Worm (Caenorhabditis elegans) whole organism, L4 larva: Measurements from ENCODE around the gene Y69E1A.4.
"Not testable (repeated sequence)": the region's sequence is repeated elsewhere in the genome, so short reads cannot be mapped to it uniquely, and the experiment has no call there.

Source experiments
- D1046.2 ChIP-seq: fragments of 200-800 bp; sonication (Bioruptor generic); IDR thresholded peaks from 2 replicates; pipeline ENCODE4 v1.3.6; 2022; ENCODE audit warnings: missing genetic modification characterization, missing compliant biosample characterization
- F10B5.3 ChIP-seq: sonication (generic microtip); optimal IDR thresholded peaks from 2 replicates; lab custom pipeline; 2016; ENCODE audit warnings: mild to moderate bottlenecking, missing genetic modification characterization, missing compliant biosample characterization
- T26A8.4 ChIP-seq: fragments of 200-800 bp; sonication (Bioruptor generic); IDR thresholded peaks from 2 replicates; pipeline ENCODE4 v1.3.6; 2022; ENCODE audit warnings: missing genetic modification characterization, missing compliant biosample characterization
- Y105C5A.15 ChIP-seq: fragments of 200-800 bp; sonication (Bioruptor generic); IDR thresholded peaks from 2 replicates; pipeline ENCODE4 v1.3.6; 2022; ENCODE audit warnings: missing genetic modification characterization, missing compliant biosample characterization
- Y5F2A.4 ChIP-seq: fragments of 200-800 bp; sonication (Bioruptor generic); optimal IDR thresholded peaks from 2 replicates; lab custom pipeline; 2018; ENCODE audit warnings: mild to moderate bottlenecking, missing genetic modification characterization, missing compliant biosample characterization
- ZK546.5 ChIP-seq, 2 experiments: sonication (generic microtip); optimal IDR thresholded peaks; 2 replicates each; lab custom pipeline; 2017; ENCODE audit warnings: missing biosample characterization in 2 of 2, missing genetic modification characterization in 2 of 2
- aha-1 ChIP-seq: fragments of 150-350 bp; peaks from one replicate; lab custom pipeline; 2014; ENCODE audit warnings: missing biosample characterization, missing genetic modification characterization
- ama-1 ChIP-seq: fragments of 150-350 bp; optimal IDR thresholded peaks from 2 replicates; lab custom pipeline; 2014; ENCODE audit warnings: inconsistent platforms, mixed read lengths
- arid-1 ChIP-seq: fragments of 200-800 bp; sonication (Bioruptor generic); conservative IDR thresholded peaks from 2 replicates; pipeline ENCODE4 v1.3.6; 2022; ENCODE audit warnings: missing genetic modification reagents, missing genetic modification characterization, missing compliant biosample characterization
- attf-4 ChIP-seq: sonication (generic microtip); optimal IDR thresholded peaks from 3 replicates; lab custom pipeline; 2017; ENCODE audit warnings: missing biosample characterization, missing genetic modification characterization
- ceh-20 ChIP-seq: fragments of 200-800 bp; sonication (Bioruptor generic); IDR thresholded peaks from 2 replicates; pipeline ENCODE4 v1.3.6; 2022; ENCODE audit warnings: missing genetic modification reagents, missing genetic modification characterization, missing compliant biosample characterization
- ceh-28 ChIP-seq: fragments of 150-350 bp; optimal IDR thresholded peaks from 2 replicates; lab custom pipeline; 2014; ENCODE audit warnings: missing biosample characterization, missing genetic modification reagents, missing genetic modification characterization
- ceh-32 ChIP-seq: sonication (generic microtip); optimal IDR thresholded peaks from 2 replicates; lab custom pipeline; 2016; ENCODE audit warnings: mild to moderate bottlenecking, missing genetic modification characterization, missing compliant biosample characterization; ENCODE audit not compliant: poor library complexity
- ceh-44 ChIP-seq: fragments of 200-800 bp; sonication (Bioruptor generic); IDR thresholded peaks from 2 replicates; pipeline ENCODE4 v1.3.6; 2022; ENCODE audit warnings: missing genetic modification reagents, missing genetic modification characterization, missing compliant biosample characterization
- ceh-62 ChIP-seq: sonication (generic microtip); optimal IDR thresholded peaks from 2 replicates; lab custom pipeline; 2017; ENCODE audit warnings: missing biosample characterization, missing genetic modification characterization
- ceh-82 ChIP-seq: sonication (generic microtip); optimal IDR thresholded peaks from 2 replicates; lab custom pipeline; 2017; ENCODE audit warnings: missing biosample characterization, missing genetic modification characterization
- ces-1 ChIP-seq: fragments of 150-350 bp; sonication (generic microtip); optimal IDR thresholded peaks from 4 replicates; lab custom pipeline; 2014; ENCODE audit warnings: missing biosample characterization, missing genetic modification reagents, missing genetic modification characterization
- cey-2 ChIP-seq: sonication (generic microtip); optimal IDR thresholded peaks from 3 replicates; lab custom pipeline; 2017; ENCODE audit warnings: missing genetic modification characterization, mild to moderate bottlenecking, missing compliant biosample characterization, antibody characterized with exemption, borderline replicate concordance; ENCODE audit not compliant: insufficient read depth
- daf-16 ChIP-seq, 3 experiments: sonication (generic microtip); optimal IDR thresholded peaks; 2 replicates each; lab custom pipeline; 2016 to 2017; ENCODE audit warnings: missing genetic modification characterization in 3 of 3, missing genetic modification reagents in 3 of 3, mild to moderate bottlenecking in 2 of 3, missing compliant biosample characterization in 2 of 3, missing biosample characterization in 1 of 3, moderate library complexity in 1 of 3
- dmd-6 ChIP-seq: fragments of 200-800 bp; sonication (Bioruptor generic); IDR thresholded peaks from 2 replicates; pipeline ENCODE4 v1.3.6; 2022; ENCODE audit warnings: missing genetic modification reagents, missing genetic modification characterization, missing compliant biosample characterization
- dmd-9 ChIP-seq: fragments of 200-800 bp; sonication (Bioruptor generic); IDR thresholded peaks from 2 replicates; pipeline ENCODE4 v1.3.6; 2022; ENCODE audit warnings: missing genetic modification reagents, missing genetic modification characterization, missing compliant biosample characterization
- duxl-1 ChIP-seq: sonication (generic microtip); optimal IDR thresholded peaks from 2 replicates; lab custom pipeline; 2016; ENCODE audit warnings: mild to moderate bottlenecking, missing genetic modification characterization, moderate library complexity, missing compliant biosample characterization; ENCODE audit not compliant: poor library complexity
- fkh-10 ChIP-seq: fragments of 150-350 bp; optimal IDR thresholded peaks from 2 replicates; lab custom pipeline; 2014; ENCODE audit warnings: missing biosample characterization, missing genetic modification reagents, missing genetic modification characterization
- fos-1 ChIP-seq: fragments of 150-350 bp; optimal IDR thresholded peaks from 2 replicates; lab custom pipeline; 2014; ENCODE audit warnings: missing biosample characterization, missing genetic modification characterization
- hif-1 ChIP-seq, 2 experiments: sonication (generic microtip); optimal IDR thresholded peaks; 2 replicates each; lab custom pipeline; 2016 to 2017; ENCODE audit warnings: missing compliant biosample characterization in 2 of 2, missing genetic modification characterization in 2 of 2, missing genetic modification reagents in 2 of 2, missing genotype in 2 of 2, mild to moderate bottlenecking in 1 of 2
- hlh-11 ChIP-seq: fragments of 200-800 bp; sonication (Bioruptor generic); optimal IDR thresholded peaks from 2 replicates; lab custom pipeline; 2018; ENCODE audit warnings: mild to moderate bottlenecking, missing genetic modification characterization, missing compliant biosample characterization
- hlh-30 ChIP-seq: sonication (generic microtip); optimal IDR thresholded peaks from 2 replicates; lab custom pipeline; 2017; ENCODE audit warnings: antibody characterized with exemption, mild to moderate bottlenecking, missing genetic modification characterization, missing compliant biosample characterization; ENCODE audit not compliant: insufficient read depth
- hmg-1.1 ChIP-seq: fragments of 200-800 bp; sonication (Bioruptor generic); IDR thresholded peaks from 2 replicates; pipeline ENCODE4 v1.3.6; 2022; ENCODE audit warnings: missing genetic modification reagents, missing genetic modification characterization, missing compliant biosample characterization
- lin-29 ChIP-seq: fragments of 200-800 bp; sonication (Bioruptor generic); IDR thresholded peaks from 2 replicates; pipeline ENCODE4 v1.3.6; 2022; ENCODE audit warnings: missing genetic modification reagents, missing genetic modification characterization, missing compliant biosample characterization
- madf-9 ChIP-seq: fragments of 200-800 bp; sonication (Bioruptor generic); conservative IDR thresholded peaks from 2 replicates; pipeline ENCODE4 v1.3.6; 2022; ENCODE audit warnings: missing genetic modification reagents, missing genetic modification characterization, missing compliant biosample characterization
- mep-1 ChIP-seq: fragments of 150-350 bp; sonication (generic microtip); optimal IDR thresholded peaks from 3 replicates; lab custom pipeline; 2014; ENCODE audit warnings: missing biosample characterization, missing genetic modification characterization
- mes-2 ChIP-seq: sonication (generic microtip); optimal IDR thresholded peaks from 2 replicates; lab custom pipeline; 2016; ENCODE audit warnings: missing genotype, mild to moderate bottlenecking, missing genetic modification characterization, missing compliant biosample characterization; ENCODE audit not compliant: poor library complexity, severe bottlenecking
- nhr-237 ChIP-seq: sonication (generic microtip); optimal IDR thresholded peaks from 2 replicates; lab custom pipeline; 2017; ENCODE audit warnings: missing biosample characterization, missing genetic modification characterization
- nhr-25 ChIP-seq: sonication (generic microtip); optimal IDR thresholded peaks from 2 replicates; lab custom pipeline; 2017; ENCODE audit warnings: missing genetic modification characterization, mild to moderate bottlenecking, missing compliant biosample characterization, antibody characterized with exemption, moderate library complexity, borderline replicate concordance; ENCODE audit not compliant: insufficient read depth
- nhr-28 ChIP-seq: fragments of 150-350 bp; optimal IDR thresholded peaks from 2 replicates; lab custom pipeline; 2014; ENCODE audit warnings: missing biosample characterization, missing genetic modification characterization
- nhr-42 ChIP-seq: fragments of 200-800 bp; sonication (Bioruptor generic); IDR thresholded peaks from 2 replicates; pipeline ENCODE4 v1.3.6; 2022; ENCODE audit warnings: missing genetic modification characterization, missing compliant biosample characterization
- nhr-48 ChIP-seq: sonication (generic microtip); optimal IDR thresholded peaks from 2 replicates; lab custom pipeline; 2016; ENCODE audit warnings: mild to moderate bottlenecking, missing genetic modification characterization, missing compliant biosample characterization
- nhr-77 ChIP-seq: fragments of 150-350 bp; optimal IDR thresholded peaks from 2 replicates; lab custom pipeline; 2014; ENCODE audit warnings: missing biosample characterization, missing genetic modification characterization
- php-3 ChIP-seq: fragments of 200-800 bp; sonication (Bioruptor generic); IDR thresholded peaks from 2 replicates; pipeline ENCODE4 v1.3.6; 2022; ENCODE audit warnings: missing genetic modification reagents, missing genetic modification characterization, missing compliant biosample characterization
- saeg-2 ChIP-seq: fragments of 200-800 bp; sonication (Bioruptor generic); IDR thresholded peaks from 2 replicates; pipeline ENCODE4 v1.3.6; 2022; ENCODE audit warnings: missing genetic modification reagents, missing genetic modification characterization, missing compliant biosample characterization
- skn-1 ChIP-seq: fragments of 150-350 bp; optimal IDR thresholded peaks from 2 replicates; lab custom pipeline; 2014; ENCODE audit warnings: missing biosample characterization, missing genetic modification characterization
- snpc-4 ChIP-seq: fragments of 150-350 bp; optimal IDR thresholded peaks from 2 replicates; lab custom pipeline; 2014; ENCODE audit warnings: missing biosample characterization, missing genetic modification characterization
- unc-130 ChIP-seq: sonication (generic microtip); optimal IDR thresholded peaks from 2 replicates; lab custom pipeline; 2016; ENCODE audit warnings: missing genetic modification reagents, missing genetic modification characterization, missing compliant biosample characterization
- vab-7 ChIP-seq: fragments of 200-800 bp; sonication (Bioruptor generic); IDR thresholded peaks from 2 replicates; pipeline ENCODE4 v1.3.6; 2022; ENCODE audit warnings: missing genetic modification reagents, missing genetic modification characterization, missing compliant biosample characterization
- zag-1 ChIP-seq: fragments of 150-350 bp; optimal IDR thresholded peaks from 2 replicates; lab custom pipeline; 2014; ENCODE audit warnings: missing biosample characterization, missing genetic modification characterization
- zfp-2 ChIP-seq: sonication (generic microtip); optimal IDR thresholded peaks from 2 replicates; lab custom pipeline; 2016; ENCODE audit warnings: mild to moderate bottlenecking, missing genetic modification characterization, missing compliant biosample characterization
- ztf-11 ChIP-seq: fragments of 150-350 bp; optimal IDR thresholded peaks from 2 replicates; lab custom pipeline; 2014; ENCODE audit warnings: missing biosample characterization, missing genetic modification characterization
- ztf-7 ChIP-seq: fragments of 150-350 bp; optimal IDR thresholded peaks from 2 replicates; lab custom pipeline; 2014; ENCODE audit warnings: missing biosample characterization, missing genetic modification characterization

The Y69E1A.4 gene

DNA sequence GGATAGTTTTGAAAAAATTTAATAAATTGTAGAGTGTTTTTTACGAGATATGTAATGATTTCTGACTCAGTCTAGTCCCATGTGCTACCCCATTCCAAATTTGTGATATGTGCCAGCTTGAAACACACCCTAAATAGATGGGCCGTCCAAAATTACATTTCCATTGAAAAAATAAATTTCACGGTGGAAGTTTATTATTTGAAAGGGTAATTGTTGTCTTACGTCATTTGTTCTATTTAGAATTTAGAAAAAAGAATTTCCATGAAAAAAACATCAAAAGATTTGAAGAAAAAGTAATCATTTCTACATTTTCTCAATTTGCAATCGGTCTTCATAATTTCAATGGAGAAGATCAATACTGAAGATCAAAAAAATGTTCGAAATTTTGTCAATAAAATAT, at the start of gene Y69E1A.4:
Gene Y69E1A.4, plus strand, starts transcription at position 301 of the 400 bp plus-strand sequence.
- not testable (repeated sequence) for TF ChIP-seq unc-130; lin-29 (GFP tag; lab: Robert Waterston, UW); ZK546.5 (tag; optimal IDR thresholded peaks at IDR 0.05; lab: Kevin White, UChicago)
- TF ChIP-seq, all 104 proteins: peak for 0; not testable (repeated sequence) for 104

DNA sequence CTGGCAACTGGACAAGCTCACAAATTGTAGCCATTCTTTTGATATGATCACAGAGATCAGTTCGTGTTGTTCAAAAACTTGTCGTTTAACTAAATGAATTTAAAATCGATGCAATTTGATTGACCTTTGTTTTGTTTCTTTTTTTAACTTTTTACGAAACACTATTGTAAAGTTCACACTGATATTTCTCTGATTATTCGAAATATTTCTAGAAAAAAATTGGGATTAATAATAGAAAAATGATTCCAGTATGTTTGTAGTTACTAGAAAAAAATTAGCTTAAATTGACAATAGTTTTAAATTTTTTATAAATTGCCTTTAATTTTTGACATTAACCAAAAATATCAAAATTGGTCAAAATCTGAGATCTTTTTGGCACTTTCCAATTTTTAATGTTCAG, 45.8 kb upstream of the Y69E1A.4 start, which contains the start of gene ZK596.2:
Gene ZK596.2, minus strand, starts transcription at position 101 of the 400 bp plus-strand sequence.
- TF ChIP-seq ceh-28 (no peak), attf-4 (tag; lab: Kevin White, UChicago) (no peak), fkh-10 (no peak), D1046.2 (no peak), ces-1 (GFP tag; lab: Kevin White, UChicago) (no peak), mep-1 (no peak), T26A8.4 (GFP tag; lab: Robert Waterston, UW) (no peak), ceh-32 (no peak), saeg-2 (no peak), hlh-11 (tag; lab: Kevin White, UChicago) (no peak), snpc-4 (no peak), skn-1 (tag; lab: Kevin White, UChicago) (no peak), unc-130 (no peak), zfp-2 (tag; lab: Kevin White, UChicago) (no peak), nhr-25 (no peak), hif-1 (tag; optimal IDR thresholded peaks at IDR 0.05; lab: Kevin White, UChicago) (no peak), cey-2 (tag; lab: Kevin White, UChicago) (no peak), mes-2 (no peak)
- TF ChIP-seq, all 104 proteins: peak for 0

DNA sequence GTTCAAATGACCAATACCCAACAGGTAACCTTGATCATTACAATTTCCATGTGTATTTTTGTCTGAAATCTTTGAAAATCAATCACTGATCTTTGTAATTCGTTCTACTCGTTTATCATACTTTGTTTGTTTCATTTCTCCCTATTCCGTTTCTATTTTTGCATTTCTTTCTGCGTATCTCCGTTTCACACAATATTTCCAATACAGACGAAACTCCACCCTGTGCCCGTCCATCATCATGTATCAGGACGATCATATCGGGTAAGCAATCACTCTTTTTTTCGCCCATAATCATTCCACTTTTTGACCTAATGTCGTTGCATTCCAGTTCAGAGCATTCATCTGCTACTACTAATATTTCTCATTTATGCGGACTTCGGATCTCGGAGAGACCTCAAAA, 45.3 kb upstream of the Y69E1A.4 start, which contains the start of gene pyk-2:
Gene pyk-2, plus strand, starts transcription at position 206 of the 400 bp plus-strand sequence.
- TF ChIP-seq hmg-1.1 (no peak), hlh-11 (tag; lab: Kevin White, UChicago) (peak; percentile 82), T26A8.4 (GFP tag; lab: Robert Waterston, UW) (no peak), duxl-1 (tag; lab: Kevin White, UChicago) (no peak), F10B5.3 (tag; lab: Kevin White, UChicago) (no peak), ceh-62 (no peak), nhr-77 (tag; lab: Kevin White, UChicago) (peak; percentile 41), unc-130 (no peak), zag-1 (tag; lab: Kevin White, UChicago) (no peak), nhr-48 (tag; lab: Kevin White, UChicago) (peak; percentile 7), ama-1 (lab: Kevin White, UChicago) (no peak), daf-16 (GFP tag; optimal IDR thresholded peaks at IDR 0.05; lab: Kevin White, UChicago) (no peak), daf-16 (tag; optimal IDR thresholded peaks at IDR 0.05; lab: Kevin White, UChicago) (peak; percentile 80), dmd-6 (GFP tag; lab: Robert Waterston, UW) (no peak; the same call in none of the 2 replicates), hlh-30 (peak; percentile 63), ceh-32 (no peak), php-3 (GFP tag; lab: Robert Waterston, UW) (0 out of 2 replicates have a peak, but pooled peaks have one; percentile 39), skn-1 (tag; lab: Kevin White, UChicago) (no peak), ztf-11 (tag; lab: Kevin White, UChicago) (no peak), ztf-7 (no peak), Y5F2A.4 (no peak), nhr-42 (GFP tag; lab: Robert Waterston, UW) (no peak), mep-1 (no peak), nhr-28 (tag; lab: Kevin White, UChicago) (peak; percentile 73), vab-7 (GFP tag; lab: Robert Waterston, UW) (no peak), fos-1 (tag; lab: Kevin White, UChicago) (no peak), ceh-44 (GFP tag; lab: Robert Waterston, UW) (no peak), ceh-82 (tag; lab: Kevin White, UChicago) (no peak), Y105C5A.15 (no peak), dmd-9 (GFP tag; lab: Robert Waterston, UW) (no peak), fkh-10 (no peak), ceh-20 (GFP tag; lab: Robert Waterston, UW) (no peak), arid-1 (GFP tag; lab: Robert Waterston, UW) (no peak), madf-9 (GFP tag; lab: Robert Waterston, UW) (no peak), aha-1 (tag; lab: Kevin White, UChicago) (no peak), nhr-237 (tag; lab: Kevin White, UChicago) (no peak)
